Worm (Caenorhabditis elegans): Measurements from ENCODE around the gene C11D2.4.

DNA sequence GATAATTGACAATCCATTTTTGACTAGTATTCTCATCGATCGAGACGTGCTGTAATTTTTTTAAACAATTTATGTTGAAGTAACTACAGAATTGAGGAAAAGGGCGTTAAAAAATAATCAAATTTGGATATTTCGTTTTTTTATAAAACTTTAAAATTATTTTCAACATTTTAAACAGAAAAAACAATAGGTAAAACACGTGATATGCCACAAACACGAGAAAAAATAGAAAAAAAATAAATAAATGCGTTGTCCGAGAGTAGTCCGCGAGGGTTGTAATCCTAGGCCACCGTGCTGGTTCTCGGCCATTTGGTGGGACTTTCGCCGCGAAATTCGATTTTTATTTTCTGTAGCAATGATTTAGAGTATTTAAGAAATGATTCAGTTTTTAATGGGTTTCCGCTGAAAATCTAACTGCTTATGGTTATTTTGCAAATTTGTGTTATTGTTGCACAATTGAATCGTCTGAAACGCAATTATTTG is 49.6 kb upstream of the C11D2.4 start, which contains the start of gene C49A9.10:
- no peak for TF ChIP-seq nhr-76 (tag; optimal IDR thresholded peaks at IDR 0.05)
- no peak for TF ChIP-seq ama-1 (optimal IDR thresholded peaks at IDR 0.05)
- no peak for TF ChIP-seq daf-12 (tag; optimal IDR thresholded peaks at IDR 0.05)

Measured in whole organism, L3 larva.